Worm (Caenorhabditis elegans): ENCODE results near the gene srsx-38.

ce11 chrV:15819983-15820382 is 12.7 kb upstream of the srsx-38 start, which contains the start of gene srbc-48:
- TF ChIP-seq F33H1.4 (GFP tag; IDR thresholded peaks at IDR 0.05): no peak
- TF ChIP-seq ztf-6 (GFP tag; IDR thresholded peaks at IDR 0.05): no peak
- no peak for TF ChIP-seq Y95B8A.8 (GFP tag; IDR thresholded peaks at IDR 0.05)
- TF ChIP-seq nhr-179 (tag; optimal IDR thresholded peaks at IDR 0.05): no peak
